Worm (Caenorhabditis elegans) whole organism, L1 larva: ENCODE measurements around the gene lhfp-4.
A peak's percentile ranks its signal among the peaks of the same experiment; 100 is the strongest.

Source experiments
- C04F5.9 ChIP-seq: sonication (generic microtip); optimal IDR thresholded peaks from 2 replicates; lab custom pipeline; 2016; ENCODE audit warnings: missing genetic modification characterization, missing compliant biosample characterization
- C16A3.4 ChIP-seq: fragments of 150-350 bp; optimal IDR thresholded peaks from 2 replicates; lab custom pipeline; 2014; ENCODE audit warnings: missing biosample characterization, missing genetic modification characterization
- F16B12.6 ChIP-seq: fragments of 150-350 bp; optimal IDR thresholded peaks from 2 replicates; lab custom pipeline; 2014; ENCODE audit warnings: missing biosample characterization, missing genetic modification characterization
- Y116A8C.19 ChIP-seq: sonication (generic microtip); optimal IDR thresholded peaks from 2 replicates; lab custom pipeline; 2016; ENCODE audit warnings: missing compliant biosample characterization, missing genetic modification characterization, borderline replicate concordance
- blmp-1 ChIP-seq: fragments of 150-350 bp; optimal IDR thresholded peaks from 2 replicates; lab custom pipeline; 2014; ENCODE audit warnings: missing biosample characterization, missing genetic modification characterization
- efl-1 ChIP-seq, 4 experiments: fragments of 150-350 bp; optimal IDR thresholded peaks in 3 of 4; peaks in 1 of 4; 1 replicate in 1 of 4; 2 replicates in 3 of 4; lab custom pipeline; 2014; ENCODE audit warnings: missing biosample characterization in 2 of 4, missing genetic modification characterization in 2 of 4, missing genetic modification reagents in 2 of 4
- efl-3 ChIP-seq: fragments of 200-800 bp; sonication (Bioruptor generic); optimal IDR thresholded peaks from 2 replicates; lab custom pipeline; 2018; ENCODE audit warnings: mild to moderate bottlenecking, missing genetic modification characterization, missing compliant biosample characterization
- egl-13 ChIP-seq: sonication (generic microtip); optimal IDR thresholded peaks from 2 replicates; lab custom pipeline; 2016; ENCODE audit warnings: missing genotype, missing genetic modification reagents, missing genetic modification characterization, missing compliant biosample characterization
- egl-27 ChIP-seq, 2 experiments: fragments of 150-350 bp in 1 of 2; sonication (generic microtip); optimal IDR thresholded peaks; 3 replicates each; lab custom pipeline; 2017 to 2018; ENCODE audit warnings: missing biosample characterization in 2 of 2, missing genetic modification characterization in 2 of 2, missing genetic modification reagents in 2 of 2
- elt-2 ChIP-seq: sonication (generic microtip); optimal IDR thresholded peaks from 2 replicates; lab custom pipeline; 2016; ENCODE audit warnings: missing genetic modification characterization, mild to moderate bottlenecking, inconsistent platforms, missing compliant biosample characterization, missing genetic modification reagents
- elt-3 ChIP-seq, 6 experiments: fragments of 150-350 bp in 1 of 6; sonication (generic microtip); optimal IDR thresholded peaks; 2 replicates each; lab custom pipeline; 2017 to 2018; ENCODE audit warnings: missing biosample characterization in 6 of 6, missing genetic modification characterization in 6 of 6, inconsistent platforms in 1 of 6
- ets-5 ChIP-seq: fragments of 200-800 bp; sonication (Bioruptor generic); IDR thresholded peaks from 2 replicates; pipeline ENCODE4 v1.3.6; 2022; ENCODE audit warnings: missing genetic modification characterization, missing compliant biosample characterization
- fkh-4 ChIP-seq: sonication (generic microtip); optimal IDR thresholded peaks from 2 replicates; lab custom pipeline; 2016; ENCODE audit warnings: missing compliant biosample characterization, missing genetic modification characterization, borderline replicate concordance
- fkh-8 ChIP-seq: sonication (generic microtip); optimal IDR thresholded peaks from 2 replicates; lab custom pipeline; 2016; ENCODE audit warnings: mild to moderate bottlenecking, missing genetic modification characterization, missing compliant biosample characterization
- fos-1 ChIP-seq: fragments of 150-350 bp; optimal IDR thresholded peaks from 2 replicates; lab custom pipeline; 2014; ENCODE audit warnings: missing biosample characterization, missing genetic modification characterization
- grh-1 ChIP-seq: fragments of 200-800 bp; sonication (Bioruptor generic); IDR thresholded peaks from 2 replicates; pipeline ENCODE4 v1.3.6; 2022; ENCODE audit warnings: missing genetic modification reagents, missing genetic modification characterization, missing compliant biosample characterization
- hpl-2 ChIP-seq: fragments of 150-350 bp; optimal IDR thresholded peaks from 2 replicates; lab custom pipeline; 2014; ENCODE audit warnings: missing biosample characterization, missing genetic modification reagents, missing genetic modification characterization
- irx-1 ChIP-seq: sonication (generic microtip); optimal IDR thresholded peaks from 2 replicates; lab custom pipeline; 2016; ENCODE audit warnings: missing genetic modification characterization, missing compliant biosample characterization
- isw-1 ChIP-seq: fragments of 200-800 bp; sonication (Bioruptor generic); IDR thresholded peaks from 2 replicates; pipeline ENCODE4 v1.3.6; 2022; ENCODE audit warnings: missing genetic modification characterization, missing compliant biosample characterization
- lin-13 ChIP-seq: fragments of 150-350 bp; optimal IDR thresholded peaks from 2 replicates; lab custom pipeline; 2014; ENCODE audit warnings: missing biosample characterization, missing genetic modification reagents, missing genetic modification characterization
- lin-14 ChIP-seq: fragments of 200-800 bp; sonication (Bioruptor generic); optimal IDR thresholded peaks from 2 replicates; lab custom pipeline; 2018; ENCODE audit warnings: mild to moderate bottlenecking, missing genetic modification characterization, moderate library complexity, missing compliant biosample characterization
- lin-15B ChIP-seq: fragments of 150-350 bp; sonication (generic microtip); optimal IDR thresholded peaks from 3 replicates; lab custom pipeline; 2014; ENCODE audit warnings: missing biosample characterization, missing genetic modification characterization
- lin-35 ChIP-seq, 2 experiments: fragments of 150-350 bp; optimal IDR thresholded peaks; 2 replicates each; lab custom pipeline; 2014; ENCODE audit warnings: missing biosample characterization in 2 of 2, missing genetic modification characterization in 2 of 2, missing genetic modification reagents in 2 of 2
- lir-3 ChIP-seq: sonication (generic microtip); optimal IDR thresholded peaks from 2 replicates; lab custom pipeline; 2016; ENCODE audit warnings: mild to moderate bottlenecking, missing genetic modification characterization, moderate library complexity, missing compliant biosample characterization; ENCODE audit not compliant: poor library complexity
- mdl-1 ChIP-seq, 2 experiments: fragments of 150-350 bp; optimal IDR thresholded peaks; 2 replicates each; lab custom pipeline; 2014 to 2017; ENCODE audit warnings: missing biosample characterization in 2 of 2, missing genetic modification characterization in 2 of 2, inconsistent platforms in 1 of 2
- mef-2 ChIP-seq: fragments of 150-350 bp; optimal IDR thresholded peaks from 2 replicates; lab custom pipeline; 2014; ENCODE audit warnings: missing biosample characterization, missing genetic modification characterization
- mep-1 ChIP-seq: fragments of 150-350 bp; optimal IDR thresholded peaks from 2 replicates; lab custom pipeline; 2014; ENCODE audit warnings: missing biosample characterization, missing genetic modification characterization
- nhr-11 ChIP-seq: fragments of 150-350 bp; optimal IDR thresholded peaks from 2 replicates; lab custom pipeline; 2014; ENCODE audit warnings: missing biosample characterization, missing genetic modification characterization
- nhr-19 ChIP-seq: fragments of 200-800 bp; sonication (Bioruptor generic); conservative IDR thresholded peaks from 2 replicates; pipeline ENCODE4 v1.3.6; 2022; ENCODE audit warnings: missing genetic modification characterization, missing compliant biosample characterization
- nhr-20 ChIP-seq: sonication (generic microtip); optimal IDR thresholded peaks from 2 replicates; lab custom pipeline; 2016; ENCODE audit warnings: mild to moderate bottlenecking, missing genetic modification characterization, missing compliant biosample characterization
- nhr-237 ChIP-seq: fragments of 150-350 bp; optimal IDR thresholded peaks from 2 replicates; lab custom pipeline; 2014; ENCODE audit warnings: missing biosample characterization, missing genetic modification characterization
- nhr-28 ChIP-seq: fragments of 150-350 bp; optimal IDR thresholded peaks from 2 replicates; lab custom pipeline; 2014; ENCODE audit warnings: missing biosample characterization, missing genetic modification characterization
- nhr-71 ChIP-seq: sonication (generic microtip); optimal IDR thresholded peaks from 2 replicates; lab custom pipeline; 2016; ENCODE audit warnings: mild to moderate bottlenecking, missing genetic modification characterization, moderate library complexity, missing compliant biosample characterization
- pag-3 ChIP-seq: sonication (generic microtip); optimal IDR thresholded peaks from 2 replicates; lab custom pipeline; 2017; ENCODE audit warnings: missing genetic modification characterization, mild to moderate bottlenecking, missing compliant biosample characterization, antibody characterized with exemption, borderline replicate concordance; ENCODE audit not compliant: insufficient read depth
- pax-3 ChIP-seq: fragments of 200-800 bp; sonication (Bioruptor generic); optimal IDR thresholded peaks from 2 replicates; lab custom pipeline; 2018; ENCODE audit warnings: mild to moderate bottlenecking, missing genetic modification characterization, moderate library complexity, missing compliant biosample characterization
- rnt-1 ChIP-seq: sonication (generic microtip); optimal IDR thresholded peaks from 2 replicates; lab custom pipeline; 2016; ENCODE audit warnings: mild to moderate bottlenecking, missing genetic modification characterization, moderate library complexity, missing compliant biosample characterization
- skn-1 ChIP-seq: fragments of 150-350 bp; optimal IDR thresholded peaks from 2 replicates; lab custom pipeline; 2014; ENCODE audit warnings: missing biosample characterization, missing genetic modification characterization
- sptf-1 ChIP-seq: fragments of 150-350 bp; optimal IDR thresholded peaks from 2 replicates; lab custom pipeline; 2014; ENCODE audit warnings: missing biosample characterization, missing genetic modification characterization
- sup-37 ChIP-seq: fragments of 200-800 bp; sonication (Bioruptor generic); optimal IDR thresholded peaks from 2 replicates; lab custom pipeline; 2018; ENCODE audit warnings: mild to moderate bottlenecking, missing genetic modification characterization, missing compliant biosample characterization
- unc-130 ChIP-seq: fragments of 150-350 bp; optimal IDR thresholded peaks from 2 replicates; lab custom pipeline; 2017; ENCODE audit warnings: missing biosample characterization, missing genetic modification characterization, inconsistent platforms
- unc-62 ChIP-seq: fragments of 150-350 bp; optimal IDR thresholded peaks from 2 replicates; lab custom pipeline; 2014; ENCODE audit warnings: missing biosample characterization, missing genetic modification reagents, missing genetic modification characterization
- unc-86 ChIP-seq: sonication (generic microtip); optimal IDR thresholded peaks from 2 replicates; lab custom pipeline; 2016; ENCODE audit warnings: missing genetic modification characterization, missing compliant biosample characterization
- unc-98 ChIP-seq: fragments of 200-800 bp; sonication (Bioruptor generic); IDR thresholded peaks from 2 replicates; pipeline ENCODE4 v1.3.6; 2022; ENCODE audit warnings: missing genetic modification characterization, missing compliant biosample characterization
- xbp-1 ChIP-seq: sonication (generic microtip); optimal IDR thresholded peaks from 2 replicates; lab custom pipeline; 2016; ENCODE audit warnings: missing genetic modification characterization, missing compliant biosample characterization
- zip-4 ChIP-seq: fragments of 200-800 bp; sonication (Bioruptor generic); optimal IDR thresholded peaks from 2 replicates; lab custom pipeline; 2018; ENCODE audit warnings: mild to moderate bottlenecking, missing genetic modification characterization, moderate library complexity, missing compliant biosample characterization
- ztf-4 ChIP-seq: fragments of 150-350 bp; optimal IDR thresholded peaks from 2 replicates; lab custom pipeline; 2014; ENCODE audit warnings: missing biosample characterization, missing genetic modification characterization

The lhfp-4 gene

ce11 chrIV:17269702-17270101 is 5.7 kb upstream of the lhfp-4 start:
- TF ChIP-seq blmp-1 (tag; lab: Kevin White, UChicago): peak; percentile 12
- no peak for TF ChIP-seq sptf-1 (tag; lab: Kevin White, UChicago)

- no peak for TF ChIP-seq unc-98 (GFP tag; lab: Robert Waterston, UW)
- peak in 1 of 2 experiments; percentile 29 for TF ChIP-seq efl-1 (optimal IDR thresholded peaks at IDR 0.05; lab: Kevin White, UChicago)
- TF ChIP-seq efl-1 (GFP tag; optimal IDR thresholded peaks at IDR 0.05 in 1 of 2; lab: Kevin White, UChicago): peak in 1 of 2 experiments; percentile 31
Measured at ce11 chrIV:17273602-17274110, 1.7 kb upstream of the lhfp-4 start, which contains the start of gene gln-5. TSS of gene gln-5 (minus strand) at chrIV:17273652.

- TF ChIP-seq hpl-2 (GFP tag; lab: Kevin White, UChicago) (no peak), C16A3.4 (tag; lab: Kevin White, UChicago) (peak; percentile 1), blmp-1 (tag; lab: Kevin White, UChicago) (no peak), ets-5 (GFP tag; lab: Robert Waterston, UW) (no peak), elt-3 (tag; optimal IDR thresholded peaks at IDR 0.05; lab: Kevin White, UChicago) (no peak), lin-35 (GFP tag; optimal IDR thresholded peaks at IDR 0.05; lab: Kevin White, UChicago) (peak; percentile 5 to 77), lin-15B (tag; lab: Kevin White, UChicago) (peak; percentile 3), mef-2 (tag; lab: Kevin White, UChicago) (peak; percentile 17), zip-4 (GFP tag; lab: Kevin White, UChicago) (no peak), nhr-71 (tag; lab: Kevin White, UChicago) (no peak), irx-1 (tag; lab: Kevin White, UChicago) (no peak), nhr-19 (GFP tag; lab: Robert Waterston, UW) (no peak), lir-3 (tag; lab: Kevin White, UChicago) (no peak), fkh-4 (tag; lab: Kevin White, UChicago) (no peak), Y116A8C.19 (tag; lab: Kevin White, UChicago) (no peak), nhr-11 (no peak), nhr-237 (tag; lab: Kevin White, UChicago) (no peak), sptf-1 (tag; lab: Kevin White, UChicago) (no peak), xbp-1 (no peak), nhr-28 (tag; lab: Kevin White, UChicago) (no peak), unc-130 (tag; lab: Kevin White, UChicago) (no peak), fos-1 (tag; lab: Kevin White, UChicago) (no peak), egl-13 (tag; lab: Kevin White, UChicago) (no peak), nhr-20 (tag; lab: Kevin White, UChicago) (no peak), unc-62 (GFP tag; lab: Kevin White, UChicago) (no peak), mdl-1 (tag; optimal IDR thresholded peaks at IDR 0.05; lab: Kevin White, UChicago) (no peak), skn-1 (tag; lab: Kevin White, UChicago) (no peak), C04F5.9 (tag; lab: Kevin White, UChicago) (no peak), pag-3 (tag; lab: Kevin White, UChicago) (no peak), rnt-1 (tag; lab: Kevin White, UChicago) (no peak), efl-3 (GFP tag; lab: Kevin White, UChicago) (no peak), F16B12.6 (tag; lab: Kevin White, UChicago) (peak; percentile 72), isw-1 (GFP tag; lab: Robert Waterston, UW) (no peak), egl-27 (tag; optimal IDR thresholded peaks at IDR 0.05; lab: Kevin White, UChicago) (no peak), sup-37 (no peak), unc-86 (tag; lab: Kevin White, UChicago) (no peak), mep-1 (no peak), ztf-4 (no peak), grh-1 (GFP tag; lab: Robert Waterston, UW) (peak; percentile 23; the same call in 1 of the 2 replicates), elt-2 (tag; lab: Kevin White, UChicago) (no peak), pax-3 (tag; lab: Kevin White, UChicago) (no peak), lin-14 (GFP tag; lab: Kevin White, UChicago) (no peak), lin-13 (no peak), fkh-8 (no peak)
Measured at ce11 chrIV:17276705-17277458, 1.5 kb downstream of the lhfp-4 start, which contains the start of gene clec-196. TSS of gene clec-196 (plus strand) at chrIV:17276956.
